Worm (Caenorhabditis elegans): ENCODE data around the gene E04D5.4.

ce11 chrII:10439976-10440375, at the start of gene E04D5.4:
- TF ChIP-seq tra-4 (tag; optimal IDR thresholded peaks at IDR 0.05) (no peak), flt-1 (GFP tag; IDR thresholded peaks at IDR 0.05) (no peak), tbx-37 (GFP tag; conservative IDR thresholded peaks at IDR 0.05) (no peak), aly-1 (tag; optimal IDR thresholded peaks at IDR 0.05) (no peak), tbx-11 (GFP tag; IDR thresholded peaks at IDR 0.05) (no peak), ama-1 (optimal IDR thresholded peaks at IDR 0.05) (no peak), sea-1 (GFP tag; conservative IDR thresholded peaks at IDR 0.05) (no peak), B0310.2 (tag; optimal IDR thresholded peaks at IDR 0.05) (no peak), ceh-36 (tag; optimal IDR thresholded peaks at IDR 0.05) (no peak), F13C5.2 (tag; optimal IDR thresholded peaks at IDR 0.05) (no peak), pes-1 (GFP tag; IDR thresholded peaks at IDR 0.05) (no peak), ets-7 (tag; optimal IDR thresholded peaks at IDR 0.05) (no peak)
